Fruit fly (Drosophila melanogaster) whole organism, wandering third instar larva: ENCODE results near the gene GstD8.

Experiments
- Abd-B ChIP-seq: fragments of >200 bp; optimal IDR thresholded peaks from 2 replicates; lab custom pipeline; 2017; ENCODE audit warnings: missing biosample characterization, missing genetic modification characterization
- CrebA ChIP-seq: fragments of 200-800 bp; sonication (Bioruptor generic); optimal IDR thresholded peaks from 2 replicates; lab custom pipeline; 2016; ENCODE audit warnings: missing biosample characterization, mild to moderate bottlenecking, missing genetic modification characterization, borderline replicate concordance
- Dfd ChIP-seq: fragments of >200 bp; optimal IDR thresholded peaks from 2 replicates; lab custom pipeline; 2017; ENCODE audit warnings: missing biosample characterization, missing genetic modification characterization
- HLH106 ChIP-seq: fragments of 200-800 bp; optimal IDR thresholded peaks from 3 replicates; lab custom pipeline; 2019; ENCODE audit warnings: missing biosample characterization, mild to moderate bottlenecking, missing genetic modification characterization, moderate library complexity
- Hnf4 ChIP-seq: fragments of 200-800 bp; sonication (Bioruptor generic); optimal IDR thresholded peaks from 2 replicates; lab custom pipeline; 2016; ENCODE audit warnings: missing biosample characterization, mild to moderate bottlenecking, missing genetic modification characterization
- Hr78 ChIP-seq: fragments of >200 bp; optimal IDR thresholded peaks from 2 replicates; lab custom pipeline; 2017; ENCODE audit warnings: missing biosample characterization, missing genetic modification characterization
- Hr83 ChIP-seq: fragments of 200-300 bp; sonication (Bioruptor generic); optimal IDR thresholded peaks from 2 replicates; lab custom pipeline; 2016; ENCODE audit warnings: missing biosample characterization, mild to moderate bottlenecking, missing genetic modification characterization, moderate library complexity; ENCODE audit not compliant: poor library complexity, severe bottlenecking
- Mio ChIP-seq: sonication (Bioruptor generic); optimal IDR thresholded peaks from 2 replicates; lab custom pipeline; 2016; ENCODE audit warnings: missing biosample characterization, missing genetic modification characterization
- N ChIP-seq: fragments of >200 bp; optimal IDR thresholded peaks from 2 replicates; lab custom pipeline; 2018; ENCODE audit warnings: missing biosample characterization, missing external identifiers, missing genetic modification characterization
- OdsH ChIP-seq: fragments of 200-800 bp; sonication (Bioruptor generic); optimal IDR thresholded peaks from 2 replicates; lab custom pipeline; 2016; ENCODE audit warnings: missing biosample characterization, mild to moderate bottlenecking, missing genetic modification characterization
- Rel ChIP-seq, 2 experiments: fragments of 200-800 bp; sonication (Bioruptor generic) in 1 of 2; optimal IDR thresholded peaks; 2 replicates in 1 of 2; 3 replicates in 1 of 2; lab custom pipeline; 2016 to 2019; ENCODE audit warnings: mild to moderate bottlenecking in 2 of 2, missing biosample characterization in 2 of 2, missing genetic modification characterization in 2 of 2, moderate library complexity in 1 of 2
- Sp1 ChIP-seq: fragments of 200-800 bp; sonication (Bioruptor generic); optimal IDR thresholded peaks from 3 replicates; lab custom pipeline; 2019; ENCODE audit warnings: missing biosample characterization, mild to moderate bottlenecking, missing genetic modification characterization, moderate library complexity
- br ChIP-seq: fragments of 200-800 bp; sonication (Bioruptor generic); optimal IDR thresholded peaks from 2 replicates; lab custom pipeline; 2016; ENCODE audit warnings: missing biosample characterization, missing genetic modification characterization
- brk ChIP-seq: fragments of 200-800 bp; sonication (Bioruptor generic); optimal IDR thresholded peaks from 2 replicates; lab custom pipeline; 2016; ENCODE audit warnings: missing biosample characterization, mild to moderate bottlenecking, missing genetic modification characterization
- dl ChIP-seq, 2 experiments: fragments of 175-275, 200-275 bp in 1 of 2; fragments of 200-275 bp in 1 of 2; sonication (Bioruptor generic); optimal IDR thresholded peaks; lab custom pipeline; 2018; ENCODE audit warnings: mild to moderate bottlenecking in 2 of 2, missing biosample characterization in 2 of 2, missing genetic modification characterization in 2 of 2, moderate library complexity in 2 of 2; ENCODE audit not compliant: partially characterized antibody in 2 of 2, insufficient read depth in 1 of 2
- dsf ChIP-seq: sonication (Bioruptor generic); optimal IDR thresholded peaks from 2 replicates; lab custom pipeline; 2016; ENCODE audit warnings: missing biosample characterization, missing genetic modification characterization, borderline replicate concordance
- foxo ChIP-seq, 2 experiments: fragments of 200-800 bp; sonication (Bioruptor generic); optimal IDR thresholded peaks; 2 replicates in 1 of 2; 3 replicates in 1 of 2; lab custom pipeline; 2016 to 2017; ENCODE audit warnings: missing biosample characterization in 2 of 2, missing genetic modification characterization in 2 of 2
- fru ChIP-seq: fragments of 200-800 bp; sonication (Bioruptor generic); optimal IDR thresholded peaks from 3 replicates; lab custom pipeline; 2016; ENCODE audit warnings: missing biosample characterization, mild to moderate bottlenecking, missing genetic modification characterization
- psq ChIP-seq: fragments of 200-800 bp; sonication (Bioruptor generic); optimal IDR thresholded peaks from 3 replicates; lab custom pipeline; 2017; ENCODE audit warnings: missing biosample characterization, mild to moderate bottlenecking, missing genetic modification characterization, moderate library complexity
- rgr ChIP-seq: fragments of 200-800 bp; sonication (Bioruptor generic); optimal IDR thresholded peaks from 3 replicates; lab custom pipeline; 2016; ENCODE audit warnings: missing biosample characterization, mild to moderate bottlenecking, missing genetic modification characterization
- sv ChIP-seq: fragments of 200-800 bp; sonication (Bioruptor generic); optimal IDR thresholded peaks from 3 replicates; lab custom pipeline; 2016; ENCODE audit warnings: missing biosample characterization, missing genetic modification characterization

The GstD8 gene

DNA sequence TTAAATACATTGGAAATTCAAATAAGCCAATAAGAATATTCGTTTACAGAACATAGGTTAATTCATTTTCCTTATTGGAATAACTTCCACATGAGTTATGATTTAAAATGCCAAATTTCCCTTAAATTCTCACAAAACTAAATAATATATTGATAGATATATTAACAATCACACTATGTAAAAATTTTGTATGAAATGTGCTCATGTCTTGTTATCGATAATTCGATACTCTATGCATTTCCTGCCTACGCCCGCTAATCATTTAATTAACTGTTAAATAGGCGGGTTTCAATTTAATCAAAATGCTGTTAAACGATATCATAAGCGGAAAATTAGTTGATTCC, 46.5 kb downstream of the GstD8 start, which contains the start of gene NANS:
TSS of gene NANS (plus strand) at position 269 of the 344 bp plus-strand sequence.
- TF ChIP-seq fru (GFP tag; lab: Kevin White, UChicago) (no peak), Hr78 (GFP tag; lab: Kevin White, UChicago) (no peak), Mio (GFP tag; lab: Kevin White, UChicago) (no peak), dsf (GFP tag; lab: Kevin White, UChicago) (no peak), dl (GFP tag; optimal IDR thresholded peaks at IDR 0.05; lab: Kevin White, UChicago; ENCODE audit: insufficient read depth in 1 of 2, partially characterized antibody in 2 of 2) (no peak), OdsH (no peak), Sp1 (GFP tag; lab: Kevin White, UChicago) (no peak), br (GFP tag; lab: Kevin White, UChicago) (no peak), foxo (GFP tag; optimal IDR thresholded peaks at IDR 0.05; lab: Kevin White, UChicago) (no peak), brk (no peak), psq (GFP tag; lab: Kevin White, UChicago) (no peak), N (GFP tag; lab: Kevin White, UChicago) (no peak), Hr83 (GFP tag; lab: Kevin White, UChicago) (no peak), CrebA (GFP tag; lab: Kevin White, UChicago) (no peak), Dfd (GFP tag; lab: Kevin White, UChicago) (no peak), Hnf4 (GFP tag; lab: Kevin White, UChicago) (no peak), sv (no peak), rgr (no peak), Abd-B (GFP tag; lab: Kevin White, UChicago) (no peak)

dm6 chr3R:12429120-12429610, 49.4 kb downstream of the GstD8 start, which contains the start of the genes CG5641 and CG5245:
CG5641 (minus strand) TSS chr3R:12429282.
CG5245 (plus strand) TSS chr3R:12429560.
- no peak for TF ChIP-seq Rel (GFP tag; optimal IDR thresholded peaks at IDR 0.05; lab: Kevin White, UChicago)
- peak; percentile 66 for TF ChIP-seq Rel (tag; optimal IDR thresholded peaks at IDR 0.05; lab: Kevin White, UChicago)
- no peak for TF ChIP-seq HLH106 (tag; lab: Kevin White, UChicago)
